Worm (Caenorhabditis elegans): ENCODE measurements around the gene B0303.11.
A peak's percentile ranks its signal among the peaks of the same experiment; 100 is the strongest.

Gene B0303.11

ce11 chrIII:8726019-8726894 lies 16.0 kb upstream of the B0303.11 start:
- TF ChIP-seq F16B12.6 (tag; optimal IDR thresholded peaks at IDR 0.05) (no peak), sup-37 (GFP tag; optimal IDR thresholded peaks at IDR 0.05) (no peak), dpl-1 (GFP tag; optimal IDR thresholded peaks at IDR 0.05) (no peak), efl-1 (optimal IDR thresholded peaks at IDR 0.05) (no peak), efl-1 (GFP tag; optimal IDR thresholded peaks at IDR 0.05 in 1 of 2) (peak in 1 of 2 experiments; percentile 64), efl-3 (GFP tag; optimal IDR thresholded peaks at IDR 0.05) (no peak)

ce11 chrIII:8725224-8725623 lies 15.0 kb upstream of the B0303.11 start:
- TF ChIP-seq efl-3 (GFP tag; optimal IDR thresholded peaks at IDR 0.05) (no peak), nhr-47 (tag; optimal IDR thresholded peaks at IDR 0.05) (no peak), egl-27 (tag; optimal IDR thresholded peaks at IDR 0.05) (no peak), Y116A8C.19 (tag; optimal IDR thresholded peaks at IDR 0.05; ENCODE audit: borderline replicate concordance) (no peak), unc-62 (GFP tag; optimal IDR thresholded peaks at IDR 0.05) (no peak), grh-1 (GFP tag; IDR thresholded peaks at IDR 0.05) (no peak), vab-15 (tag; optimal IDR thresholded peaks at IDR 0.05) (no peak), nhr-19 (GFP tag; conservative IDR thresholded peaks at IDR 0.05) (no peak)

ce11 chrIII:8719769-8720252 lies 9.6 kb upstream of the B0303.11 start, which contains the start of gene hipr-1:
hipr-1 (plus strand) TSS chrIII:8720202.
- TF ChIP-seq efl-1 (optimal IDR thresholded peaks at IDR 0.05) (no peak), efl-1 (GFP tag; optimal IDR thresholded peaks at IDR 0.05 in 1 of 2) (peak in 1 of 2 experiments; percentile 88), nhr-85 (tag) (no peak)

ce11 chrIII:8719105-8719504 lies 8.9 kb upstream of the B0303.11 start:
- TF ChIP-seq elt-3 (tag; optimal IDR thresholded peaks at IDR 0.05), result no peak
- no peak for TF ChIP-seq nhr-90 (tag; optimal IDR thresholded peaks at IDR 0.05; ENCODE audit: poor library complexity)
- TF ChIP-seq lin-13 (GFP tag; optimal IDR thresholded peaks at IDR 0.05), result no peak
- TF ChIP-seq ztf-4 (tag; optimal IDR thresholded peaks at IDR 0.05), result no peak
- TF ChIP-seq nhr-237 (tag; optimal IDR thresholded peaks at IDR 0.05), result no peak
- TF ChIP-seq unc-62 (GFP tag; optimal IDR thresholded peaks at IDR 0.05), result no peak
- no peak for TF ChIP-seq unc-86 (tag; optimal IDR thresholded peaks at IDR 0.05)
- TF ChIP-seq nhr-76 (tag; optimal IDR thresholded peaks at IDR 0.05), result no peak
- no peak for TF ChIP-seq swsn-7 (tag; optimal IDR thresholded peaks at IDR 0.05)
- no peak for TF ChIP-seq pag-3 (tag; optimal IDR thresholded peaks at IDR 0.05; ENCODE audit: borderline replicate concordance, insufficient read depth)
- TF ChIP-seq nhr-11 (tag; optimal IDR thresholded peaks at IDR 0.05), result no peak
- TF ChIP-seq sup-37 (GFP tag; optimal IDR thresholded peaks at IDR 0.05), result no peak
- no peak for TF ChIP-seq grh-1 (GFP tag; IDR thresholded peaks at IDR 0.05)
- no peak for TF ChIP-seq fkh-8 (tag; optimal IDR thresholded peaks at IDR 0.05)
- TF ChIP-seq irx-1 (tag; optimal IDR thresholded peaks at IDR 0.05), result no peak
- TF ChIP-seq isw-1 (GFP tag; IDR thresholded peaks at IDR 0.05), result no peak
- no peak for TF ChIP-seq egl-13 (tag; optimal IDR thresholded peaks at IDR 0.05)
- TF ChIP-seq nhr-71 (tag; optimal IDR thresholded peaks at IDR 0.05), result no peak
- no peak for TF ChIP-seq F16B12.6 (tag; optimal IDR thresholded peaks at IDR 0.05)
- no peak for TF ChIP-seq ces-1 (GFP tag; optimal IDR thresholded peaks at IDR 0.05)

ce11 chrIII:8718592-8718991 lies 8.4 kb upstream of the B0303.11 start:
- TF ChIP-seq skn-1 (tag; optimal IDR thresholded peaks at IDR 0.05) (no peak), C04F5.9 (tag; optimal IDR thresholded peaks at IDR 0.05) (no peak), nhr-28 (tag; optimal IDR thresholded peaks at IDR 0.05) (no peak), F16B12.6 (tag; optimal IDR thresholded peaks at IDR 0.05) (no peak), lin-35 (GFP tag; optimal IDR thresholded peaks at IDR 0.05) (peak in 1 of 2 experiments; percentile 11), fos-1 (tag; optimal IDR thresholded peaks at IDR 0.05) (no peak)

Measured in whole organism, L1 larva.